Worm (Caenorhabditis elegans) whole organism, late embryonic: Measurements from ENCODE around the gene dct-15.

ENCODE experiments used
- C38D4.7 ChIP-seq: fragments of 200-800 bp; sonication (Bioruptor generic); optimal IDR thresholded peaks from 2 replicates; lab custom pipeline; 2018; ENCODE audit warnings: mild to moderate bottlenecking, missing genetic modification characterization, moderate library complexity, missing compliant biosample characterization
- F13H6.1 ChIP-seq: sonication (generic microtip); optimal IDR thresholded peaks from 2 replicates; lab custom pipeline; 2016; ENCODE audit warnings: missing genetic modification characterization, missing compliant biosample characterization
- K09A11.1 ChIP-seq: sonication (generic microtip); optimal IDR thresholded peaks from 2 replicates; lab custom pipeline; 2017; ENCODE audit warnings: antibody characterized with exemption, mild to moderate bottlenecking, missing genetic modification characterization, missing compliant biosample characterization; ENCODE audit not compliant: insufficient read depth
- Y22D7AL.16 ChIP-seq: sonication (generic microtip); optimal IDR thresholded peaks from 2 replicates; lab custom pipeline; 2016; ENCODE audit warnings: missing genetic modification characterization, missing compliant biosample characterization
- ahr-1 ChIP-seq: sonication (generic microtip); optimal IDR thresholded peaks from 2 replicates; lab custom pipeline; 2016; ENCODE audit warnings: missing genetic modification characterization, missing compliant biosample characterization
- ceh-14 ChIP-seq: sonication (generic microtip); optimal IDR thresholded peaks from 2 replicates; lab custom pipeline; 2016; ENCODE audit warnings: missing genotype, missing genetic modification characterization, missing compliant biosample characterization
- ceh-18 ChIP-seq: sonication (generic microtip); optimal IDR thresholded peaks from 2 replicates; lab custom pipeline; 2016; ENCODE audit warnings: missing genetic modification characterization, missing compliant biosample characterization
- ceh-2 ChIP-seq: sonication (generic microtip); optimal IDR thresholded peaks from 2 replicates; lab custom pipeline; 2016; ENCODE audit warnings: missing genotype, missing genetic modification characterization, missing compliant biosample characterization
- ceh-22 ChIP-seq: sonication (generic microtip); optimal IDR thresholded peaks from 2 replicates; lab custom pipeline; 2017; ENCODE audit warnings: missing biosample characterization, missing genetic modification characterization
- ceh-30 ChIP-seq: fragments of 150-350 bp; optimal IDR thresholded peaks from 2 replicates; lab custom pipeline; 2014; ENCODE audit warnings: missing biosample characterization, missing genetic modification characterization
- ceh-31 ChIP-seq: sonication (generic microtip); optimal IDR thresholded peaks from 2 replicates; lab custom pipeline; 2016; ENCODE audit warnings: missing genetic modification characterization, missing compliant biosample characterization
- ceh-48 ChIP-seq: sonication (generic microtip); optimal IDR thresholded peaks from 2 replicates; lab custom pipeline; 2016; ENCODE audit warnings: missing genetic modification characterization, inconsistent platforms, missing compliant biosample characterization
- ceh-9 ChIP-seq: sonication (generic microtip); optimal IDR thresholded peaks from 2 replicates; lab custom pipeline; 2016; ENCODE audit warnings: mild to moderate bottlenecking, missing genetic modification characterization, inconsistent platforms, missing compliant biosample characterization
- dve-1 ChIP-seq: sonication (generic microtip); optimal IDR thresholded peaks from 2 replicates; lab custom pipeline; 2017; ENCODE audit warnings: antibody characterized with exemption, mild to moderate bottlenecking, missing genetic modification characterization, missing compliant biosample characterization
- fkh-10 ChIP-seq: fragments of 150-350 bp; optimal IDR thresholded peaks from 2 replicates; lab custom pipeline; 2014; ENCODE audit warnings: missing biosample characterization, missing genetic modification reagents, missing genetic modification characterization
- hlh-13 ChIP-seq: fragments of 200-800 bp; sonication (Bioruptor generic); optimal IDR thresholded peaks from 2 replicates; lab custom pipeline; 2018; ENCODE audit warnings: mild to moderate bottlenecking, missing genetic modification characterization, missing compliant biosample characterization
- hlh-15 ChIP-seq: sonication (generic microtip); optimal IDR thresholded peaks from 2 replicates; lab custom pipeline; 2016; ENCODE audit warnings: missing genetic modification characterization, missing compliant biosample characterization
- hlh-30 ChIP-seq: sonication (generic microtip); optimal IDR thresholded peaks from 2 replicates; lab custom pipeline; 2017; ENCODE audit warnings: antibody characterized with exemption, missing genetic modification characterization, missing compliant biosample characterization; ENCODE audit not compliant: insufficient read depth
- hlh-8 ChIP-seq: sonication (generic microtip); optimal IDR thresholded peaks from 2 replicates; lab custom pipeline; 2016; ENCODE audit warnings: missing genotype, missing genetic modification characterization, missing compliant biosample characterization
- lin-11 ChIP-seq: fragments of 200-800 bp; sonication (Bioruptor generic); optimal IDR thresholded peaks from 2 replicates; lab custom pipeline; 2018; ENCODE audit warnings: mild to moderate bottlenecking, missing genetic modification characterization, missing compliant biosample characterization
- madf-2 ChIP-seq: sonication (generic microtip); optimal IDR thresholded peaks from 2 replicates; lab custom pipeline; 2017; ENCODE audit warnings: missing genetic modification characterization, missing compliant biosample characterization
- mec-3 ChIP-seq: sonication (generic microtip); optimal IDR thresholded peaks from 2 replicates; lab custom pipeline; 2016; ENCODE audit warnings: borderline replicate concordance, missing genetic modification characterization, missing compliant biosample characterization
- nfya-1 ChIP-seq: sonication (generic microtip); optimal IDR thresholded peaks from 2 replicates; lab custom pipeline; 2017; ENCODE audit warnings: missing genetic modification characterization, mild to moderate bottlenecking, missing compliant biosample characterization, antibody characterized with exemption, moderate library complexity
- nhr-11 ChIP-seq: fragments of 150-350 bp; optimal IDR thresholded peaks from 2 replicates; lab custom pipeline; 2014; ENCODE audit warnings: missing biosample characterization, missing genetic modification characterization
- npax-4 ChIP-seq: sonication (generic microtip); optimal IDR thresholded peaks from 2 replicates; lab custom pipeline; 2016; ENCODE audit warnings: missing genetic modification characterization, missing compliant biosample characterization
- pat-9 ChIP-seq: fragments of 200-800 bp; sonication (Bioruptor generic); optimal IDR thresholded peaks from 2 replicates; lab custom pipeline; 2018; ENCODE audit warnings: mild to moderate bottlenecking, missing genetic modification characterization, moderate library complexity, missing compliant biosample characterization
- pha-2 ChIP-seq: sonication (generic microtip); optimal IDR thresholded peaks from 2 replicates; lab custom pipeline; 2017; ENCODE audit warnings: mild to moderate bottlenecking, missing genetic modification characterization, missing compliant biosample characterization
- pha-4 ChIP-seq: fragments of 150-350 bp; optimal IDR thresholded peaks from 2 replicates; lab custom pipeline; 2018; ENCODE audit warnings: missing biosample characterization, missing genetic modification reagents, missing genetic modification characterization
- pqm-1 ChIP-seq: sonication (generic microtip); optimal IDR thresholded peaks from 2 replicates; lab custom pipeline; 2016; ENCODE audit warnings: missing genetic modification characterization, missing compliant biosample characterization
- pros-1 ChIP-seq: fragments of 150-350 bp; optimal IDR thresholded peaks from 2 replicates; lab custom pipeline; 2014; ENCODE audit warnings: missing biosample characterization, missing genetic modification reagents, missing genetic modification characterization
- ref-2 ChIP-seq: sonication (generic microtip); optimal IDR thresholded peaks from 2 replicates; lab custom pipeline; 2016; ENCODE audit warnings: missing genetic modification characterization, missing compliant biosample characterization
- rnt-1 ChIP-seq: sonication (generic microtip); optimal IDR thresholded peaks from 2 replicates; lab custom pipeline; 2016; ENCODE audit warnings: missing genetic modification characterization, missing compliant biosample characterization
- sdc-2 ChIP-seq: sonication (generic microtip); optimal IDR thresholded peaks from 2 replicates; lab custom pipeline; 2016; ENCODE audit warnings: missing genotype, missing genetic modification characterization, missing compliant biosample characterization
- sox-2 ChIP-seq: fragments of 200-800 bp; sonication (Bioruptor generic); IDR thresholded peaks from 2 replicates; pipeline ENCODE4 v1.3.6; 2022; ENCODE audit warnings: missing genetic modification reagents, missing genetic modification characterization, missing compliant biosample characterization
- sox-4 ChIP-seq: sonication (generic microtip); optimal IDR thresholded peaks from 2 replicates; lab custom pipeline; 2017; ENCODE audit warnings: mild to moderate bottlenecking, missing genetic modification characterization, inconsistent platforms, missing compliant biosample characterization
- syd-9 ChIP-seq: sonication (generic microtip); optimal IDR thresholded peaks from 2 replicates; lab custom pipeline; 2016; ENCODE audit warnings: mild to moderate bottlenecking, missing genetic modification characterization, moderate library complexity, missing compliant biosample characterization
- tbx-2 ChIP-seq: sonication (generic microtip); optimal IDR thresholded peaks from 2 replicates; lab custom pipeline; 2016; ENCODE audit warnings: missing genetic modification characterization, missing compliant biosample characterization
- tbx-7 ChIP-seq: sonication (generic microtip); optimal IDR thresholded peaks from 2 replicates; lab custom pipeline; 2016; ENCODE audit warnings: missing genotype, missing genetic modification characterization, missing compliant biosample characterization
- unc-3 ChIP-seq, 2 experiments: fragments of 200-800 bp in 1 of 2; sonication (Bioruptor generic) in 1 of 2; sonication (generic microtip) in 1 of 2; conservative IDR thresholded peaks in 1 of 2; optimal IDR thresholded peaks in 1 of 2; 2 replicates each; pipeline versions ENCODE4 v1.3.6 to Lab custom; 2016 to 2022; ENCODE audit warnings: missing compliant biosample characterization in 2 of 2, missing genetic modification characterization in 2 of 2, missing genetic modification reagents in 1 of 2
- unc-42 ChIP-seq: sonication (generic microtip); optimal IDR thresholded peaks from 2 replicates; lab custom pipeline; 2016; ENCODE audit warnings: missing genotype, missing genetic modification characterization, missing compliant biosample characterization
- unc-55 ChIP-seq: sonication (generic microtip); optimal IDR thresholded peaks from 2 replicates; lab custom pipeline; 2017; ENCODE audit warnings: missing biosample characterization, missing genetic modification reagents, missing genetic modification characterization
- ztf-16 ChIP-seq: sonication (generic microtip); optimal IDR thresholded peaks from 2 replicates; lab custom pipeline; 2017; ENCODE audit warnings: missing genetic modification characterization, missing compliant biosample characterization

Gene dct-15

ce11 chrIV:9852818-9853466, 42.4 kb upstream of the dct-15 start:
- TF ChIP-seq hlh-13 = no peak
- no peak for TF ChIP-seq npax-4 (tag; lab: Kevin White, UChicago)
- no peak for TF ChIP-seq sox-2 (GFP tag; lab: Robert Waterston, UW)
- peak; percentile 9 for TF ChIP-seq sdc-2
- TF ChIP-seq ahr-1 (tag; lab: Kevin White, UChicago) = no peak
- TF ChIP-seq, all 69 proteins: peak for 1

ce11 chrIV:9852250-9852649, 41.7 kb upstream of the dct-15 start, which contains the start of gene ssq-1:
Gene ssq-1, plus strand, starts transcription at chrIV:9852550.
- TF ChIP-seq tbx-7 = no peak
- TF ChIP-seq mec-3 (tag; lab: Kevin White, UChicago) = no peak
- no peak for TF ChIP-seq ahr-1 (tag; lab: Kevin White, UChicago)
- TF ChIP-seq unc-42 = no peak
- no peak for TF ChIP-seq hlh-15 (tag; lab: Kevin White, UChicago)
- TF ChIP-seq sox-4 = no peak
- TF ChIP-seq rnt-1 (tag; lab: Kevin White, UChicago) = no peak
- TF ChIP-seq nfya-1 (tag; lab: Kevin White, UChicago) = no peak
- no peak for TF ChIP-seq ceh-30 (tag; lab: Kevin White, UChicago)
- TF ChIP-seq ceh-18 (tag; lab: Kevin White, UChicago) = no peak
- TF ChIP-seq hlh-13 = no peak
- no peak for TF ChIP-seq pha-2
- no peak for TF ChIP-seq unc-55 (GFP tag; lab: Kevin White, UChicago)
- TF ChIP-seq ref-2 (tag; lab: Kevin White, UChicago) = no peak
- TF ChIP-seq nhr-11 (tag; lab: Kevin White, UChicago) = no peak
- no peak for TF ChIP-seq lin-11 (tag; lab: Kevin White, UChicago)

- no peak for TF ChIP-seq C38D4.7
- TF ChIP-seq ceh-31 = no peak
- no peak for TF ChIP-seq pha-2
- TF ChIP-seq unc-55 (GFP tag; lab: Kevin White, UChicago) = no peak
- no peak for TF ChIP-seq ceh-48 (tag; lab: Kevin White, UChicago)
- TF ChIP-seq ref-2 (tag; lab: Kevin White, UChicago) = no peak
- TF ChIP-seq pat-9 (tag; lab: Kevin White, UChicago) = no peak
- no peak for TF ChIP-seq ztf-16 (tag; lab: Kevin White, UChicago)
- no peak for TF ChIP-seq ceh-14 (tag; lab: Kevin White, UChicago)
- no peak for TF ChIP-seq ceh-22 (tag; lab: Kevin White, UChicago)
- TF ChIP-seq fkh-10 (GFP tag; lab: Kevin White, UChicago) = no peak
- no peak for TF ChIP-seq pqm-1 (tag; lab: Kevin White, UChicago)
- TF ChIP-seq ceh-2 (tag; lab: Kevin White, UChicago) = no peak
- no peak for TF ChIP-seq pros-1
- no peak for TF ChIP-seq nhr-11 (tag; lab: Kevin White, UChicago)
- TF ChIP-seq npax-4 (tag; lab: Kevin White, UChicago) = no peak
- no peak for TF ChIP-seq hlh-8
- no peak for TF ChIP-seq madf-2
Observed at ce11 chrIV:9850931-9851330, 40.4 kb upstream of the dct-15 start, which contains the start of gene ssp-10. Gene ssp-10, minus strand, starts transcription at chrIV:9851031.

ce11 chrIV:9849624-9850023, 39.1 kb upstream of the dct-15 start, which contains the start of gene K07F5.8:
Gene K07F5.8, minus strand, starts transcription at chrIV:9849724.
- TF ChIP-seq nhr-11 (tag; lab: Kevin White, UChicago) (no peak), nfya-1 (tag; lab: Kevin White, UChicago) (no peak)

ce11 chrIV:9848075-9848474, 37.5 kb upstream of the dct-15 start, which contains the start of gene K07F5.7:
Gene K07F5.7, minus strand, starts transcription at chrIV:9848175.
- no peak for TF ChIP-seq tbx-7
- TF ChIP-seq hlh-30 = no peak
- TF ChIP-seq tbx-2 = no peak
- TF ChIP-seq sdc-2 = no peak
- TF ChIP-seq Y22D7AL.16 = no peak
- no peak for TF ChIP-seq K09A11.1 (tag; lab: Kevin White, UChicago)
- TF ChIP-seq ceh-48 (tag; lab: Kevin White, UChicago) = no peak
- TF ChIP-seq sox-4 = no peak
- no peak for TF ChIP-seq mec-3 (tag; lab: Kevin White, UChicago)
- no peak for TF ChIP-seq madf-2
- no peak for TF ChIP-seq syd-9 (tag; lab: Kevin White, UChicago)
- no peak for TF ChIP-seq npax-4 (tag; lab: Kevin White, UChicago)
- TF ChIP-seq F13H6.1 (tag; lab: Kevin White, UChicago) = no peak
- TF ChIP-seq ceh-9 (tag; lab: Kevin White, UChicago) = no peak
- no peak for TF ChIP-seq dve-1 (tag; lab: Kevin White, UChicago)
- TF ChIP-seq unc-3 (GFP tag; conservative IDR thresholded peaks at IDR 0.05; lab: Robert Waterston, UW) = no peak
- no peak for TF ChIP-seq unc-3 (tag; optimal IDR thresholded peaks at IDR 0.05; lab: Kevin White, UChicago)
- TF ChIP-seq pha-4 (tag; lab: Kevin White, UChicago) = no peak
- no peak for TF ChIP-seq ceh-14 (tag; lab: Kevin White, UChicago)
